Worm (Caenorhabditis elegans) whole organism, midembryonic: ENCODE results near the gene cyp-44A1.

Experiments used
- T22C8.4 ChIP-seq: fragments of 200-800 bp; sonication (Bioruptor generic); IDR thresholded peaks from 2 replicates; pipeline ENCODE4 v1.3.6; 2022; ENCODE audit warnings: missing genetic modification characterization, missing compliant biosample characterization
- flt-1 ChIP-seq: fragments of 200-800 bp; sonication (Bioruptor generic); IDR thresholded peaks from 2 replicates; pipeline ENCODE4 v1.3.6; 2022; ENCODE audit warnings: missing genetic modification characterization, missing compliant biosample characterization
- klf-2 ChIP-seq: fragments of 200-800 bp; sonication (Bioruptor generic); conservative IDR thresholded peaks from 2 replicates; pipeline ENCODE4 v1.3.6; 2022; ENCODE audit warnings: missing genetic modification reagents, missing genetic modification characterization, missing compliant biosample characterization
- ztf-23 ChIP-seq: fragments of 200-800 bp; sonication (Bioruptor generic); IDR thresholded peaks from 2 replicates; pipeline ENCODE4 v1.3.6; 2022; ENCODE audit warnings: missing genetic modification reagents, missing genetic modification characterization, missing compliant biosample characterization
- ztf-29 ChIP-seq: fragments of 200-800 bp; sonication (Bioruptor generic); IDR thresholded peaks from 2 replicates; pipeline ENCODE4 v1.3.6; 2022; ENCODE audit warnings: missing genetic modification reagents, missing genetic modification characterization, missing compliant biosample characterization

DNA sequence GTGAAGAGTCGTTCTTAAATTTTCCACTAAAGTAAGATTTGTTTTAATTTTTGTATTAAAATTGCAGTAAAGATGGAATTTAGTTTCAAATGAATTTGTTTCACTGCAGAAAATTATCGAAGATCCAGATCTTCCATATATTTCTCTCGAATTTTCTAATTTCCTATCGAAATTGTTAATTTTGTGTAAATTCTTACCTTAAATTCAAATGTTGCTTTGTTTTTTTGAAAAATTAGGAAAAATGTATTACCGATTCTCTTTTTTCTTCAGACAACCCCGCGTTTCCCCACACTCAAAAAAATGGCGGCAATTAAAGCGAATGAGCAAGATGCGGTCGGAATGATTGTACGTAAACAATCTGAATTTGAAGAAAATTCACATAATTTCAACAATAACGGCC lies 45.9 kb downstream of the cyp-44A1 start, which contains the start of gene C17C3.6:
- no peak for TF ChIP-seq flt-1 (GFP tag; lab: Robert Waterston, UW)
- no peak for TF ChIP-seq ztf-29 (GFP tag; lab: Robert Waterston, UW)
- no peak for TF ChIP-seq T22C8.4 (GFP tag; lab: Robert Waterston, UW)
- TF ChIP-seq klf-2 (GFP tag; lab: Robert Waterston, UW), result no peak
- no peak for TF ChIP-seq ztf-23
